Worm (Caenorhabditis elegans) whole organism, mixed stage, embryonic: ENCODE results near the gene F46E10.3.

ENCODE experiments used
- blmp-1 ChIP-seq: fragments of 150-350 bp; optimal IDR thresholded peaks from 2 replicates; lab custom pipeline; 2014; ENCODE audit warnings: missing biosample characterization, missing genetic modification characterization
- cnd-1 ChIP-seq: fragments of 200-800 bp; sonication (Bioruptor generic); optimal IDR thresholded peaks from 2 replicates; lab custom pipeline; 2018; ENCODE audit warnings: mild to moderate bottlenecking, missing genetic modification characterization, missing compliant biosample characterization
- lin-13 ChIP-seq: fragments of 150-350 bp; optimal IDR thresholded peaks from 2 replicates; lab custom pipeline; 2014; ENCODE audit warnings: missing biosample characterization, missing genetic modification characterization
- nhr-237 ChIP-seq: fragments of 150-350 bp; optimal IDR thresholded peaks from 2 replicates; lab custom pipeline; 2014; ENCODE audit warnings: missing biosample characterization, missing genetic modification characterization

- no peak for TF ChIP-seq lin-13 (tag; lab: Kevin White, UChicago)
- no peak for TF ChIP-seq cnd-1 (tag; lab: Kevin White, UChicago)
- no peak for TF ChIP-seq nhr-237 (tag; lab: Kevin White, UChicago)
- TF ChIP-seq blmp-1: no peak
These were observed 22.7 kb upstream of the F46E10.3 start for ce11 chrV:6495353-6495752.
